Fruit fly (Drosophila melanogaster) whole organism, prepupa: Measurements from ENCODE around the gene CG6830.
A peak's percentile ranks its signal among the peaks of the same experiment; 100 is the strongest.

Source experiments
- CG10631 ChIP-seq: fragments of 200-800 bp; sonication (Bioruptor generic); optimal IDR thresholded peaks from 2 replicates; lab custom pipeline; 2016; ENCODE audit warnings: missing biosample characterization, missing genetic modification characterization
- CG10669 ChIP-seq: fragments of 200-800 bp; sonication (Bioruptor generic); optimal IDR thresholded peaks from 3 replicates; lab custom pipeline; 2018; ENCODE audit warnings: missing biosample characterization, mild to moderate bottlenecking, missing genetic modification characterization, moderate library complexity
- CG11294 ChIP-seq: fragments of 200-800 bp; sonication (Bioruptor generic); IDR thresholded peaks from 2 replicates; pipeline ENCODE4 v1.3.6; 2022; ENCODE audit warnings: missing biosample characterization, missing genetic modification characterization
- CG11762 ChIP-seq: fragments of 200-800 bp; sonication (Bioruptor generic); optimal IDR thresholded peaks from 3 replicates; lab custom pipeline; 2016; ENCODE audit warnings: missing biosample characterization, missing genetic modification characterization; ENCODE audit not compliant: insufficient read depth
- CG11902 ChIP-seq: fragments of 200-800 bp; sonication (Bioruptor generic); optimal IDR thresholded peaks from 3 replicates; lab custom pipeline; 2016; ENCODE audit warnings: missing biosample characterization, missing genetic modification characterization
- CG15336 ChIP-seq: fragments of 200-800 bp; sonication (Bioruptor generic); IDR thresholded peaks from 2 replicates; pipeline ENCODE4 v1.3.6; 2022; ENCODE audit warnings: missing biosample characterization, missing genetic modification characterization
- CG1621 ChIP-seq: fragments of 200-800 bp; sonication (Bioruptor generic); optimal IDR thresholded peaks from 3 replicates; lab custom pipeline; 2018; ENCODE audit warnings: missing biosample characterization, mild to moderate bottlenecking, missing genetic modification characterization
- CG16779 ChIP-seq: fragments of 200-800 bp; sonication (Bioruptor generic); optimal IDR thresholded peaks from 3 replicates; lab custom pipeline; 2017; ENCODE audit warnings: missing biosample characterization, mild to moderate bottlenecking, missing genetic modification characterization
- CG31627 ChIP-seq: fragments of 200-800 bp; sonication (Bioruptor generic); optimal IDR thresholded peaks from 3 replicates; lab custom pipeline; 2016; ENCODE audit warnings: missing biosample characterization, missing genetic modification characterization
- CG32006 ChIP-seq: fragments of 200-800 bp; sonication (Bioruptor generic); optimal IDR thresholded peaks from 3 replicates; lab custom pipeline; 2017; ENCODE audit warnings: missing biosample characterization, mild to moderate bottlenecking, missing genetic modification characterization
- CG3919 ChIP-seq: fragments of 200-800 bp; sonication (Bioruptor generic); optimal IDR thresholded peaks from 3 replicates; lab custom pipeline; 2016; ENCODE audit warnings: missing biosample characterization, missing genetic modification characterization
- CG4318 ChIP-seq: fragments of 200-800 bp; sonication (Bioruptor generic); optimal IDR thresholded peaks from 3 replicates; lab custom pipeline; 2017; ENCODE audit warnings: missing biosample characterization, mild to moderate bottlenecking, missing genetic modification characterization
- CG6163 ChIP-seq: fragments of 200-800 bp; sonication (Bioruptor generic); IDR thresholded peaks from 3 replicates; pipeline ENCODE4 v1.3.6; 2022; ENCODE audit warnings: missing biosample characterization, missing genetic modification characterization
- CG6276 ChIP-seq: fragments of 200-800 bp; sonication (Bioruptor generic); optimal IDR thresholded peaks from 2 replicates; lab custom pipeline; 2017; ENCODE audit warnings: missing biosample characterization, mild to moderate bottlenecking, missing genetic modification characterization
- CG6792 ChIP-seq: fragments of 200-800 bp; sonication (Bioruptor generic); optimal IDR thresholded peaks from 3 replicates; lab custom pipeline; 2016; ENCODE audit warnings: missing biosample characterization, missing genetic modification characterization
- CG6808 ChIP-seq: fragments of 200-800 bp; sonication (Bioruptor generic); optimal IDR thresholded peaks from 3 replicates; lab custom pipeline; 2017; ENCODE audit warnings: missing biosample characterization, missing genetic modification characterization, mild to moderate bottlenecking, moderate library complexity, missing genetic modification reagents
- CG6854 ChIP-seq: fragments of 200-800 bp; sonication (Bioruptor generic); optimal IDR thresholded peaks from 2 replicates; lab custom pipeline; 2017; ENCODE audit warnings: missing biosample characterization, mild to moderate bottlenecking, missing genetic modification characterization
- CG7368 ChIP-seq: fragments of 200-800 bp; sonication (Bioruptor generic); optimal IDR thresholded peaks from 3 replicates; lab custom pipeline; 2016; ENCODE audit warnings: missing biosample characterization, missing genetic modification characterization
- CG8119 ChIP-seq: fragments of 200-800 bp; sonication (Bioruptor generic); IDR thresholded peaks from 3 replicates; pipeline ENCODE4 v1.3.6; 2022; ENCODE audit warnings: missing biosample characterization, missing genetic modification characterization
- CG8632 ChIP-seq: fragments of 200-800 bp; sonication (Bioruptor generic); optimal IDR thresholded peaks from 3 replicates; lab custom pipeline; 2016; ENCODE audit warnings: missing biosample characterization, missing genetic modification characterization
- Eip75B ChIP-seq: fragments of 200-800 bp; sonication (Bioruptor generic); optimal IDR thresholded peaks from 3 replicates; lab custom pipeline; 2016; ENCODE audit warnings: missing biosample characterization, missing genetic modification characterization
- Eip78C ChIP-seq: fragments of 200-800 bp; sonication (Bioruptor generic); peaks from one replicate; lab custom pipeline; 2016; ENCODE audit warnings: missing biosample characterization, missing genetic modification characterization
- Ets96B ChIP-seq: fragments of 200-800 bp; optimal IDR thresholded peaks from 2 replicates; lab custom pipeline; 2019; ENCODE audit warnings: missing biosample characterization, mild to moderate bottlenecking, missing genetic modification characterization, moderate library complexity
- Gug ChIP-seq: fragments of 200-800 bp; sonication (Bioruptor generic); IDR thresholded peaks from 2 replicates; pipeline ENCODE4 v1.3.6; 2022; ENCODE audit warnings: missing biosample characterization, missing genetic modification characterization
- Hr4 ChIP-seq: fragments of 200-800 bp; sonication (Bioruptor generic); optimal IDR thresholded peaks from 3 replicates; lab custom pipeline; 2016; ENCODE audit warnings: missing biosample characterization, missing genetic modification characterization
- Lpt ChIP-seq: fragments of 200-800 bp; sonication (Bioruptor generic); optimal IDR thresholded peaks from 3 replicates; lab custom pipeline; 2016; ENCODE audit warnings: missing biosample characterization, missing genetic modification characterization
- OdsH ChIP-seq: fragments of 200-800 bp; sonication (Bioruptor generic); optimal IDR thresholded peaks from 3 replicates; lab custom pipeline; 2016; ENCODE audit warnings: missing biosample characterization, missing genetic modification characterization
- Smox ChIP-seq: fragments of 200-800 bp; sonication (Bioruptor generic); optimal IDR thresholded peaks from 3 replicates; lab custom pipeline; 2016; ENCODE audit warnings: missing biosample characterization, missing genetic modification characterization
- Sox102F ChIP-seq: fragments of 200-800 bp; sonication (Bioruptor generic); optimal IDR thresholded peaks from 2 replicates; lab custom pipeline; 2016; ENCODE audit warnings: missing biosample characterization, mild to moderate bottlenecking, missing genetic modification characterization
- Sox15 ChIP-seq: fragments of 200-800 bp; sonication (Bioruptor generic); optimal IDR thresholded peaks from 3 replicates; lab custom pipeline; 2016; ENCODE audit warnings: missing biosample characterization, missing genetic modification characterization
- acj6 ChIP-seq: fragments of 200-800 bp; sonication (Bioruptor generic); optimal IDR thresholded peaks from 3 replicates; lab custom pipeline; 2016; ENCODE audit warnings: missing biosample characterization, missing genetic modification characterization
- cyc ChIP-seq: fragments of 200-800 bp; sonication (Bioruptor generic); optimal IDR thresholded peaks from 3 replicates; lab custom pipeline; 2016; ENCODE audit warnings: missing biosample characterization, missing genetic modification characterization
- dac ChIP-seq: fragments of 200-800 bp; sonication (Bioruptor generic); optimal IDR thresholded peaks from 2 replicates; lab custom pipeline; 2017; ENCODE audit warnings: missing biosample characterization, mild to moderate bottlenecking, missing genetic modification characterization
- eg ChIP-seq: fragments of 200-800 bp; sonication (Bioruptor generic); IDR thresholded peaks from 3 replicates; pipeline ENCODE4 v1.3.6; 2022; ENCODE audit warnings: missing biosample characterization, missing genetic modification characterization
- esn ChIP-seq: fragments of 200-800 bp; sonication (Bioruptor generic); optimal IDR thresholded peaks from 2 replicates; lab custom pipeline; 2016; ENCODE audit warnings: missing biosample characterization, mild to moderate bottlenecking, missing genetic modification characterization, moderate library complexity
- fd59A ChIP-seq: fragments of 200-800 bp; sonication (Bioruptor generic); optimal IDR thresholded peaks from 2 replicates; lab custom pipeline; 2017; ENCODE audit warnings: missing biosample characterization, mild to moderate bottlenecking, missing genetic modification characterization, missing genetic modification reagents
- fd85E ChIP-seq: fragments of 200-800 bp; sonication (Bioruptor generic); optimal IDR thresholded peaks from 3 replicates; lab custom pipeline; 2016; ENCODE audit warnings: missing biosample characterization, missing genetic modification characterization
- fkh ChIP-seq: fragments of 200-800 bp; sonication (Bioruptor generic); optimal IDR thresholded peaks from 3 replicates; lab custom pipeline; 2017; ENCODE audit warnings: missing biosample characterization, mild to moderate bottlenecking, missing genetic modification characterization, moderate library complexity
- lz ChIP-seq: fragments of 200-800 bp; sonication (Bioruptor generic); optimal IDR thresholded peaks from 3 replicates; lab custom pipeline; 2016; ENCODE audit warnings: missing biosample characterization, missing genetic modification characterization
- net ChIP-seq: fragments of 200-800 bp; sonication (Bioruptor generic); optimal IDR thresholded peaks from 3 replicates; lab custom pipeline; 2016; ENCODE audit warnings: missing biosample characterization, missing genetic modification characterization
- salr ChIP-seq, 2 experiments: fragments of 200-800 bp; sonication (Bioruptor generic); optimal IDR thresholded peaks; 3 replicates each; lab custom pipeline; 2016 to 2018; ENCODE audit warnings: missing biosample characterization in 2 of 2, missing genetic modification characterization in 2 of 2, mild to moderate bottlenecking in 1 of 2
- ss ChIP-seq, 2 experiments: fragments of 200-800 bp; sonication (Bioruptor generic); optimal IDR thresholded peaks; 2 replicates in 1 of 2; 3 replicates in 1 of 2; lab custom pipeline; 2017 to 2018; ENCODE audit warnings: mild to moderate bottlenecking in 2 of 2, missing biosample characterization in 2 of 2, missing genetic modification characterization in 2 of 2, moderate library complexity in 1 of 2
- svp ChIP-seq: fragments of 200-800 bp; sonication (Bioruptor generic); peaks from one replicate; lab custom pipeline; 2016; ENCODE audit warnings: missing biosample characterization, missing genetic modification characterization
- topi ChIP-seq: fragments of 200-800 bp; sonication (Bioruptor generic); optimal IDR thresholded peaks from 3 replicates; lab custom pipeline; 2016; ENCODE audit warnings: missing biosample characterization, missing genetic modification characterization
- vri ChIP-seq: fragments of 200-800 bp; sonication (Bioruptor generic); optimal IDR thresholded peaks from 3 replicates; lab custom pipeline; 2016; ENCODE audit warnings: missing biosample characterization, mild to moderate bottlenecking, missing genetic modification characterization

Gene CG6830

dm6 chr3R:11661712-11662111 lies 22.4 kb downstream of the CG6830 start (continued):
- TF ChIP-seq salr (GFP tag; optimal IDR thresholded peaks at IDR 0.05; lab: Kevin White, UChicago) (peak in 1 of 2 experiments; percentile 3), CG31627 (GFP tag; lab: Kevin White, UChicago) (peak; percentile 11), vri (GFP tag; lab: Kevin White, UChicago) (no peak), Hr4 (GFP tag; lab: Kevin White, UChicago) (peak; percentile 60), CG15336 (GFP tag; lab: Robert Waterston, UW) (peak; percentile 81), CG8632 (GFP tag; lab: Kevin White, UChicago) (peak; percentile 10), Lpt (peak; percentile 57), CG10669 (GFP tag; lab: Kevin White, UChicago) (peak; percentile 57)
- TF ChIP-seq, all 60 proteins: peak for 43

- TF ChIP-seq CG15336 (GFP tag; lab: Robert Waterston, UW) (peak; percentile 30; the same call in 1 of the 2 replicates), vri (GFP tag; lab: Kevin White, UChicago) (no peak), ss (GFP tag; optimal IDR thresholded peaks at IDR 0.05; lab: Kevin White, UChicago) (no peak), CG6276 (GFP tag; lab: Kevin White, UChicago) (peak; percentile 14), eg (GFP tag; lab: Robert Waterston, UW) (peak; percentile 8; the same call in 1 of the 3 replicates)
Observed at dm6 chr3R:11661187-11661586, 23.0 kb downstream of the CG6830 start.

- TF ChIP-seq CG11902: peak; percentile 64
- peak; percentile 71 for TF ChIP-seq fd59A (GFP tag; lab: Kevin White, UChicago)
- TF ChIP-seq Sox15: peak; percentile 62
- peak; percentile 84 for TF ChIP-seq CG6808 (GFP tag; lab: Kevin White, UChicago)
- TF ChIP-seq Gug: peak; percentile 57
- TF ChIP-seq CG1621: peak; percentile 73
- peak; percentile 86 for TF ChIP-seq net (GFP tag; lab: Kevin White, UChicago)
- peak; percentile 69 for TF ChIP-seq CG32006
- 0 out of 2 replicates have a peak, but pooled peaks have one; percentile 25 for TF ChIP-seq CG11294 (GFP tag; lab: Robert Waterston, UW)
- TF ChIP-seq CG31627 (GFP tag; lab: Kevin White, UChicago): peak; percentile 81
- TF ChIP-seq CG15336 (GFP tag; lab: Robert Waterston, UW): peak; percentile 75
- peak; percentile 84 for TF ChIP-seq CG10631
- TF ChIP-seq CG4318 (GFP tag; lab: Kevin White, UChicago): peak; percentile 25
- peak; percentile 86 for TF ChIP-seq Ets96B (tag; lab: Kevin White, UChicago)
- TF ChIP-seq acj6: peak; percentile 88
- TF ChIP-seq CG11762: peak; percentile 77
- no peak for TF ChIP-seq fd85E (GFP tag; lab: Kevin White, UChicago)
- TF ChIP-seq Smox: peak; percentile 86
- peak; percentile 87 for TF ChIP-seq OdsH (GFP tag; lab: Kevin White, UChicago)
- peak; percentile 90 for TF ChIP-seq vri (GFP tag; lab: Kevin White, UChicago)
- TF ChIP-seq esn (GFP tag; lab: Kevin White, UChicago): peak; percentile 91
- TF ChIP-seq CG10669 (GFP tag; lab: Kevin White, UChicago): peak; percentile 88
- TF ChIP-seq fkh: no peak
- TF ChIP-seq ss (GFP tag; optimal IDR thresholded peaks at IDR 0.05; lab: Kevin White, UChicago): peak; percentile 82 to 86
- peak; percentile 75 for TF ChIP-seq eg (GFP tag; lab: Robert Waterston, UW)
- TF ChIP-seq CG8632 (GFP tag; lab: Kevin White, UChicago): peak; percentile 76
- peak; percentile 67 for TF ChIP-seq CG8119
- TF ChIP-seq CG6163 (GFP tag; lab: Robert Waterston, UW): peak; percentile 89
- peak; percentile 60 for TF ChIP-seq Hr4 (GFP tag; lab: Kevin White, UChicago)
- TF ChIP-seq CG6854: peak; percentile 69
- peak; percentile 91 for TF ChIP-seq CG3919 (GFP tag; lab: Kevin White, UChicago)
- peak; percentile 89 for TF ChIP-seq topi
- peak; percentile 86 for TF ChIP-seq CG6792 (GFP tag; lab: Kevin White, UChicago)
- TF ChIP-seq dac (GFP tag; lab: Kevin White, UChicago): peak; percentile 16
- peak; percentile 98 for TF ChIP-seq Eip78C
- TF ChIP-seq CG16779 (tag; lab: Kevin White, UChicago): peak; percentile 53
- TF ChIP-seq Sox102F (GFP tag; lab: Kevin White, UChicago): peak; percentile 89
- TF ChIP-seq cyc: peak; percentile 88
- TF ChIP-seq CG7368 (GFP tag; lab: Kevin White, UChicago): peak; percentile 86
- TF ChIP-seq Eip75B: peak; percentile 91
- peak; percentile 84 for TF ChIP-seq lz
- peak; percentile 77 for TF ChIP-seq Lpt
- TF ChIP-seq svp (GFP tag; lab: Kevin White, UChicago): peak; percentile 98
Observed at dm6 chr3R:11657786-11658193, 26.4 kb downstream of the CG6830 start.
